Worm (Caenorhabditis elegans): Measurements from ENCODE around the gene dnj-25.

dnj-25 gene

ce11 chrV:20778257-20778697 lies 34.1 kb upstream of the dnj-25 start (continued):
- TF ChIP-seq nhr-102 (tag; optimal IDR thresholded peaks at IDR 0.05) = peak; percentile 84
- peak; percentile 70 for TF ChIP-seq dpl-1 (GFP tag; optimal IDR thresholded peaks at IDR 0.05)
- TF ChIP-seq fos-1 (tag; optimal IDR thresholded peaks at IDR 0.05) = no peak
- TF ChIP-seq Y48G9A.11 (GFP tag; IDR thresholded peaks at IDR 0.05) = no peak
- TF ChIP-seq zfp-3 (GFP tag; conservative IDR thresholded peaks at IDR 0.05) = peak; percentile 87
- TF ChIP-seq R02D3.7 (tag; optimal IDR thresholded peaks at IDR 0.05) = no peak
- TF ChIP-seq fkh-10 (GFP tag; optimal IDR thresholded peaks at IDR 0.05) = peak; percentile 95
- peak; percentile 87 for TF ChIP-seq mes-2 (tag; optimal IDR thresholded peaks at IDR 0.05; ENCODE audit: poor library complexity, severe bottlenecking)
- no peak for TF ChIP-seq skn-1 (tag; optimal IDR thresholded peaks at IDR 0.05)
- TF ChIP-seq ctbp-1 (GFP tag; IDR thresholded peaks at IDR 0.05) = peak; percentile 96
- TF ChIP-seq ama-1 (optimal IDR thresholded peaks at IDR 0.05) = peak; percentile 5
- TF ChIP-seq nhr-48 (tag; optimal IDR thresholded peaks at IDR 0.05) = peak; percentile 97
- no peak for TF ChIP-seq aly-2 (tag; optimal IDR thresholded peaks at IDR 0.05)
- peak; percentile 69 for TF ChIP-seq ces-1 (GFP tag; optimal IDR thresholded peaks at IDR 0.05)
- peak; percentile 96 for TF ChIP-seq nhr-11 (tag; optimal IDR thresholded peaks at IDR 0.05)
- peak; percentile 44 for TF ChIP-seq lin-13 (GFP tag; optimal IDR thresholded peaks at IDR 0.05)
- TF ChIP-seq lin-29 (GFP tag; IDR thresholded peaks at IDR 0.05) = peak; percentile 62
- TF ChIP-seq dmd-8 (GFP tag; IDR thresholded peaks at IDR 0.05) = 0 out of 2 replicates have a peak, but pooled peaks have one; percentile 14
- TF ChIP-seq ceh-82 (tag; optimal IDR thresholded peaks at IDR 0.05) = no peak
- peak in 1 of 2 experiments; percentile 36 for TF ChIP-seq ZK546.5 (tag; optimal IDR thresholded peaks at IDR 0.05)
- no peak for TF ChIP-seq lir-3 (tag; optimal IDR thresholded peaks at IDR 0.05)
- TF ChIP-seq dve-1 (tag; optimal IDR thresholded peaks at IDR 0.05; ENCODE audit: insufficient read depth) = peak; percentile 99
- TF ChIP-seq php-3 (GFP tag; IDR thresholded peaks at IDR 0.05) = peak; percentile 72
- no peak for TF ChIP-seq ceh-44 (GFP tag; IDR thresholded peaks at IDR 0.05)
- TF ChIP-seq arid-1 (GFP tag; conservative IDR thresholded peaks at IDR 0.05) = peak; percentile 83
- TF ChIP-seq zag-1 (tag; optimal IDR thresholded peaks at IDR 0.05) = peak; percentile 20
- TF ChIP-seq nhr-6 (tag; optimal IDR thresholded peaks at IDR 0.05) = peak; percentile 79
- TF ChIP-seq Y5F2A.4 (GFP tag; optimal IDR thresholded peaks at IDR 0.05) = peak; percentile 44
- TF ChIP-seq ztf-7 (tag; optimal IDR thresholded peaks at IDR 0.05) = peak; percentile 40
- peak; percentile 89 for TF ChIP-seq spr-1 (tag; optimal IDR thresholded peaks at IDR 0.05)
- TF ChIP-seq F44E2.7 (GFP tag; IDR thresholded peaks at IDR 0.05) = no peak
- 0 out of 2 replicates have a peak, but pooled peaks have one; percentile 49 for TF ChIP-seq snpc-1.2 (GFP tag; IDR thresholded peaks at IDR 0.05)
- peak; percentile 79 for TF ChIP-seq sdz-12 (GFP tag; optimal IDR thresholded peaks at IDR 0.05)
- TF ChIP-seq T26A8.4 (GFP tag; IDR thresholded peaks at IDR 0.05) = peak; percentile 84
- TF ChIP-seq attf-4 (tag; optimal IDR thresholded peaks at IDR 0.05) = no peak
- peak; percentile 74 for TF ChIP-seq dmd-9 (GFP tag; IDR thresholded peaks at IDR 0.05)
- TF ChIP-seq unc-39 (tag; optimal IDR thresholded peaks at IDR 0.05) = no peak
- peak; percentile 80 to 84 for TF ChIP-seq daf-16 (GFP tag; optimal IDR thresholded peaks at IDR 0.05)
- peak; percentile 72 for TF ChIP-seq daf-16 (tag; optimal IDR thresholded peaks at IDR 0.05)
- TF ChIP-seq hmg-1.1 (GFP tag; IDR thresholded peaks at IDR 0.05) = peak; percentile 97
- peak; percentile 96 for TF ChIP-seq dmd-6 (GFP tag; IDR thresholded peaks at IDR 0.05)
- peak; percentile 59 for TF ChIP-seq zfp-2 (tag; optimal IDR thresholded peaks at IDR 0.05)
- TF ChIP-seq ceh-28 (tag; optimal IDR thresholded peaks at IDR 0.05) = peak; percentile 6
- peak; percentile 74 for TF ChIP-seq tra-1 (GFP tag; IDR thresholded peaks at IDR 0.05)
- TF ChIP-seq hlh-30 (tag; optimal IDR thresholded peaks at IDR 0.05; ENCODE audit: insufficient read depth) = peak; percentile 99
- TF ChIP-seq cey-2 (tag; optimal IDR thresholded peaks at IDR 0.05; ENCODE audit: borderline replicate concordance, insufficient read depth) = no peak
- TF ChIP-seq lin-39 (tag; optimal IDR thresholded peaks at IDR 0.05) = no peak
- peak; percentile 76 for TF ChIP-seq set-16 (GFP tag; IDR thresholded peaks at IDR 0.05)
- no peak for TF ChIP-seq daf-8 (GFP tag; IDR thresholded peaks at IDR 0.05)
- TF ChIP-seq Y75B8A.6 (GFP tag; IDR thresholded peaks at IDR 0.05) = no peak
- peak; percentile 89 for TF ChIP-seq F37D6.2 (tag; optimal IDR thresholded peaks at IDR 0.05)
- peak; percentile 64; the same call in 1 of the 2 replicates for TF ChIP-seq vab-7 (GFP tag; IDR thresholded peaks at IDR 0.05)

Measured in whole organism, L4 larva.